Fruit fly (Drosophila melanogaster): Measurements from ENCODE around the gene Cyp6d5.

The Cyp6d5 gene

DNA sequence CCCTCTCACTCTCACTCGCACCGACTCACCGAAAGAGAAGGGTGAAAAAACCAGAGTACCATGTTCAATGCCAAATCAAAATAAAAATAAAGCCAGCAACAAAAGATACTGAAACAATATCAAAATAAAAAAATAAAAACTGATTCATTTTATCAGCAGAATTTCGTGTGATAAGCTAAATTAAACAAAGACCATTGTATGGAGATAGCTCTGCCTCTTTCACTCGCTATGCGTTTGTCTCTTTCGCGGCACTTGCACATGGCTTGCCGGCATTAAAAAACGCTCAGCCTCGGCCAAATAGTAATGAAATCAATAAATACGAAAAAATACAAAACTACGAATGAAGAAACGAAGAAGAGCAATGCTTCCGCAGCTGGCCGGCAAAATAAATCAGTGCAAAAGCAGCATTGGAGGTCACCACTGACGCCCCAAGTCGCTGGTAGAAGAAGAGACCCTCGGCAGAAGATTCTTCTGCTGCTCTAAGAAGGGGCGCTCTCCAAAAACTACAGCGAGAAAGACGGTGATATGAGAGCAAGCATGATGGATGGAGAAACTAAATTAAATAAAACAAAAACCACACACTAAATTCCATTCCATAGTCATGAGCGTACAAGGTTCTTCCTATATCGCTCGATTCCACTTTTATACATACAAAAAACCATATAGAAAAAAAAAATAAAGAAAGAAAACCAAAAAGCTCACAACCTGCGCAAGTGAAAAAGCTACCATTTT, 4.7 kb upstream of the Cyp6d5 start (continued):
- TF ChIP-seq lab (GFP tag; optimal IDR thresholded peaks at IDR 0.05) (peak; percentile 56), esg (GFP tag; conservative IDR thresholded peaks at IDR 0.05) (no peak), onecut (GFP tag; IDR thresholded peaks at IDR 0.05) (0 out of 2 replicates have a peak, but pooled peaks have one; percentile 15), grau (tag; optimal IDR thresholded peaks at IDR 0.05) (no peak), Med (GFP tag) (peak; percentile 61), E2f1 (GFP tag; IDR thresholded peaks at IDR 0.05) (no peak), CG13894 (tag; optimal IDR thresholded peaks at IDR 0.05) (peak; percentile 68), sug (tag; optimal IDR thresholded peaks at IDR 0.05) (peak; percentile 47), gcm2 (GFP tag; optimal IDR thresholded peaks at IDR 0.05) (no peak), YL-1 (GFP tag; optimal IDR thresholded peaks at IDR 0.05) (no peak), CG18599 (GFP tag; optimal IDR thresholded peaks at IDR 0.05) (peak; percentile 31), kay (GFP tag; optimal IDR thresholded peaks at IDR 0.05) (no peak), CG11085 (GFP tag; IDR thresholded peaks at IDR 0.05) (no peak), Fer1 (GFP tag; optimal IDR thresholded peaks at IDR 0.05) (no peak), CG34422 (GFP tag; IDR thresholded peaks at IDR 0.05) (no peak), CG7839 (tag; optimal IDR thresholded peaks at IDR 0.05) (peak; percentile 8), CG16779 (GFP tag; IDR thresholded peaks at IDR 0.05) (no peak), CG6683 (GFP tag; optimal IDR thresholded peaks at IDR 0.05) (no peak), CG13624 (GFP tag; optimal IDR thresholded peaks at IDR 0.05) (no peak), CG7357 (GFP tag; IDR thresholded peaks at IDR 0.05) (no peak), CG14050 (GFP tag; IDR thresholded peaks at IDR 0.05) (no peak), dysf (GFP tag; IDR thresholded peaks at IDR 0.05) (no peak), Sox102F (GFP tag; optimal IDR thresholded peaks at IDR 0.05) (no peak), chif (GFP tag; optimal IDR thresholded peaks at IDR 0.05) (no peak), sens-2 (GFP tag; IDR thresholded peaks at IDR 0.05) (no peak), mld (GFP tag; IDR thresholded peaks at IDR 0.05; ENCODE audit: partially characterized antibody) (0 out of 3 replicates have a peak, but pooled peaks have one; percentile 9), HmgZ (tag; optimal IDR thresholded peaks at IDR 0.05) (peak; percentile 4), exex (tag; optimal IDR thresholded peaks at IDR 0.05) (peak; percentile 56), CG12071 (GFP tag; optimal IDR thresholded peaks at IDR 0.05) (no peak), CG10431 (GFP tag; optimal IDR thresholded peaks at IDR 0.05) (no peak), sens (GFP tag) (peak; percentile 66)

DNA sequence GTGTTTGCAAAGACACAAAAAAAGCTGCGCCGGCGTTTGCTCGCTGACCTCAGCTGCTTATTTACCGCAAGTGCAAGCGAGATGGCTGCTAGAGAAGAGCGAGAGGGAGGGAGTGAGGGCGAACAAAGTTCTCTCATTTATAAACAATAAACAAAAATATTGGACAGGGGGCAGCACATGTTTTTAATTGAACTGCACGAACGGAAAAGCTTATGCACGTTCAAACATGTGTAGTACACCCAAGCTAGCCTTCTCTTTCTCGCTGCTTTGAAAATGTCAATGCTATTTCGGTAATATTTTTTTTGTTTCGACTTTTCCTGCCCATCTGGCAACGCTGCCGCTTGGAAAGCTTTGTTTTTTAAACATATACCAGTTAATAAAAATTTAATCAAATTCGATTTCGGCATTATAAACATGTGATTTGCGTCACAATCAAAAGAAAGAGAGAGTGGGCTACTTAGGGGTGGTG, 4.1 kb upstream of the Cyp6d5 start:
- no peak for TF ChIP-seq ato (GFP tag; IDR thresholded peaks at IDR 0.05; ENCODE audit: partially characterized antibody)
- no peak for TF ChIP-seq CG11085 (GFP tag; IDR thresholded peaks at IDR 0.05)
- TF ChIP-seq GATAe (GFP tag; conservative IDR thresholded peaks at IDR 0.05), result no peak
- no peak for TF ChIP-seq CG3726 (GFP tag; IDR thresholded peaks at IDR 0.05)
- no peak for TF ChIP-seq CG10366 (GFP tag; IDR thresholded peaks at IDR 0.05)
- TF ChIP-seq CTCF (GFP tag; optimal IDR thresholded peaks at IDR 0.05), result peak; percentile 49
- peak; percentile 5 for TF ChIP-seq eyg (GFP tag; optimal IDR thresholded peaks at IDR 0.05)
- TF ChIP-seq grn (GFP tag; optimal IDR thresholded peaks at IDR 0.05), result no peak
- no peak for TF ChIP-seq jumu (GFP tag; optimal IDR thresholded peaks at IDR 0.05)
- TF ChIP-seq CG15696 (tag; optimal IDR thresholded peaks at IDR 0.05), result no peak
- no peak for TF ChIP-seq ap (GFP tag; IDR thresholded peaks at IDR 0.05)
- TF ChIP-seq Atf3 (GFP tag; optimal IDR thresholded peaks at IDR 0.05), result no peak
- no peak for TF ChIP-seq NC2α (GFP tag; optimal IDR thresholded peaks at IDR 0.05)
- TF ChIP-seq ab (GFP tag; optimal IDR thresholded peaks at IDR 0.05), result peak; percentile 62
- TF ChIP-seq CG34224 (GFP tag; IDR thresholded peaks at IDR 0.05; ENCODE audit: partially characterized antibody), result 0 out of 3 replicates have a peak, but pooled peaks have one; percentile 10
- peak; percentile 59 for TF ChIP-seq kni (GFP tag; optimal IDR thresholded peaks at IDR 0.05)
- TF ChIP-seq CG33213 (GFP tag; optimal IDR thresholded peaks at IDR 0.05), result no peak
- TF ChIP-seq gce (GFP tag; IDR thresholded peaks at IDR 0.05), result no peak
- no peak for TF ChIP-seq jigr1 (GFP tag; IDR thresholded peaks at IDR 0.05)
- no peak for TF ChIP-seq lov (optimal IDR thresholded peaks at IDR 0.05)
- no peak for TF ChIP-seq lov (GFP tag; IDR thresholded peaks at IDR 0.05)
- no peak for TF ChIP-seq oc (tag; optimal IDR thresholded peaks at IDR 0.05)

Measured in whole organism, embryonic.